Worm (Caenorhabditis elegans) whole organism, young adult: ENCODE data around the gene Y97E10AR.3.

Source experiments
- B0035.1 ChIP-seq: sonication (generic microtip); optimal IDR thresholded peaks from 2 replicates; lab custom pipeline; 2016; ENCODE audit warnings: missing genetic modification characterization, mild to moderate bottlenecking, missing compliant biosample characterization, missing genotype, missing genetic modification reagents
- B0261.1 ChIP-seq: sonication (generic microtip); optimal IDR thresholded peaks from 2 replicates; lab custom pipeline; 2016; ENCODE audit warnings: mild to moderate bottlenecking, missing genetic modification characterization, moderate library complexity, missing compliant biosample characterization
- C17E4.6 ChIP-seq: fragments of 200-800 bp; sonication (Bioruptor generic); IDR thresholded peaks from 2 replicates; pipeline ENCODE4 v1.3.6; 2022; ENCODE audit warnings: missing genetic modification reagents, missing genetic modification characterization, missing compliant biosample characterization
- D2030.7 ChIP-seq: fragments of 200-800 bp; sonication (Bioruptor generic); IDR thresholded peaks from 2 replicates; pipeline ENCODE4 v1.3.6; 2022; ENCODE audit warnings: missing genetic modification reagents, missing genetic modification characterization, missing compliant biosample characterization
- F39B2.1 ChIP-seq: fragments of 200-800 bp; sonication (Bioruptor generic); IDR thresholded peaks from 2 replicates; pipeline ENCODE4 v1.3.6; 2022; ENCODE audit warnings: missing genetic modification reagents, missing genetic modification characterization, missing compliant biosample characterization
- F57C9.4 ChIP-seq: sonication (generic microtip); optimal IDR thresholded peaks from 2 replicates; lab custom pipeline; 2017; ENCODE audit warnings: mild to moderate bottlenecking, missing genetic modification characterization, missing compliant biosample characterization
- K12H6.12 ChIP-seq: fragments of 200-800 bp; sonication (Bioruptor generic); optimal IDR thresholded peaks from 2 replicates; lab custom pipeline; 2018; ENCODE audit warnings: mild to moderate bottlenecking, missing genetic modification characterization, missing compliant biosample characterization
- Y53F4B.3 ChIP-seq: fragments of 200-800 bp; sonication (Bioruptor generic); IDR thresholded peaks from 2 replicates; pipeline ENCODE4 v1.3.6; 2022; ENCODE audit warnings: missing genetic modification reagents, missing genetic modification characterization, missing compliant biosample characterization
- Y56A3A.18 ChIP-seq: fragments of 200-800 bp; sonication (Bioruptor generic); IDR thresholded peaks from 2 replicates; pipeline ENCODE4 v1.3.6; 2022; ENCODE audit warnings: missing genetic modification reagents, missing genetic modification characterization, missing compliant biosample characterization
- Y67H2A.10 ChIP-seq: fragments of 200-800 bp; sonication (Bioruptor generic); conservative IDR thresholded peaks from 2 replicates; pipeline ENCODE4 v1.3.6; 2022; ENCODE audit warnings: missing genetic modification reagents, missing genetic modification characterization, missing compliant biosample characterization
- ZK185.1 ChIP-seq: sonication (generic microtip); optimal IDR thresholded peaks from 2 replicates; lab custom pipeline; 2016; ENCODE audit warnings: mild to moderate bottlenecking, missing genetic modification characterization, missing compliant biosample characterization; ENCODE audit not compliant: poor library complexity, severe bottlenecking
- akir-1 ChIP-seq: fragments of 200-800 bp; sonication (Bioruptor generic); optimal IDR thresholded peaks from 2 replicates; lab custom pipeline; 2018; ENCODE audit warnings: mild to moderate bottlenecking, missing genetic modification characterization, moderate library complexity, missing compliant biosample characterization
- attf-5 ChIP-seq: fragments of 200-800 bp; sonication (Bioruptor generic); optimal IDR thresholded peaks from 2 replicates; lab custom pipeline; 2018; ENCODE audit warnings: mild to moderate bottlenecking, missing genetic modification characterization, missing compliant biosample characterization
- ccch-3 ChIP-seq: fragments of 200-800 bp; sonication (Bioruptor generic); optimal IDR thresholded peaks from 2 replicates; lab custom pipeline; 2018; ENCODE audit warnings: mild to moderate bottlenecking, missing genetic modification characterization, missing compliant biosample characterization
- cebp-1 ChIP-seq, 2 experiments: fragments of 200-800 bp in 1 of 2; sonication (Bioruptor generic) in 1 of 2; sonication (generic microtip) in 1 of 2; IDR thresholded peaks in 1 of 2; optimal IDR thresholded peaks in 1 of 2; 2 replicates each; pipeline versions ENCODE4 v1.3.6 to Lab custom; 2017 to 2022; ENCODE audit warnings: missing compliant biosample characterization in 2 of 2, missing genetic modification characterization in 2 of 2, mild to moderate bottlenecking in 1 of 2, missing genetic modification reagents in 1 of 2, moderate library complexity in 1 of 2
- cebp-2 ChIP-seq: fragments of 200-800 bp; sonication (Bioruptor generic); IDR thresholded peaks from 2 replicates; pipeline ENCODE4 v1.3.6; 2022; ENCODE audit warnings: missing genetic modification characterization, missing compliant biosample characterization
- ceh-100 ChIP-seq: fragments of 200-800 bp; sonication (Bioruptor generic); IDR thresholded peaks from 2 replicates; pipeline ENCODE4 v1.3.6; 2022; ENCODE audit warnings: missing genetic modification reagents, missing genetic modification characterization, missing compliant biosample characterization
- ceh-27 ChIP-seq: fragments of 200-800 bp; sonication (Bioruptor generic); optimal IDR thresholded peaks from 2 replicates; lab custom pipeline; 2018; ENCODE audit warnings: mild to moderate bottlenecking, missing genetic modification characterization, moderate library complexity, missing compliant biosample characterization
- ceh-40 ChIP-seq: fragments of 200-800 bp; sonication (Bioruptor generic); IDR thresholded peaks from 2 replicates; pipeline ENCODE4 v1.3.6; 2022; ENCODE audit warnings: missing genetic modification characterization, missing compliant biosample characterization
- dox-1 ChIP-seq: fragments of 200-800 bp; sonication (Bioruptor generic); IDR thresholded peaks from 2 replicates; pipeline ENCODE4 v1.3.6; 2022; ENCODE audit warnings: missing genetic modification reagents, missing genetic modification characterization, missing compliant biosample characterization
- efl-1 ChIP-seq: fragments of 150-350 bp; optimal IDR thresholded peaks from 2 replicates; lab custom pipeline; 2014; ENCODE audit warnings: missing biosample characterization, missing genetic modification reagents, missing genetic modification characterization
- lag-1 ChIP-seq: fragments of 200-800 bp; sonication (Bioruptor generic); IDR thresholded peaks from 2 replicates; pipeline ENCODE4 v1.3.6; 2022; ENCODE audit warnings: missing genetic modification reagents, missing genetic modification characterization, missing compliant biosample characterization
- lin-26 ChIP-seq: fragments of 200-800 bp; sonication (Bioruptor generic); IDR thresholded peaks from 2 replicates; pipeline ENCODE4 v1.3.6; 2022; ENCODE audit warnings: missing genetic modification reagents, missing genetic modification characterization, missing compliant biosample characterization
- lin-40 ChIP-seq: sonication (generic microtip); optimal IDR thresholded peaks from 2 replicates; lab custom pipeline; 2016; ENCODE audit warnings: missing genetic modification characterization, mild to moderate bottlenecking, missing compliant biosample characterization, missing genotype, missing genetic modification reagents
- lsl-1 ChIP-seq: fragments of 200-800 bp; sonication (Bioruptor generic); optimal IDR thresholded peaks from 2 replicates; lab custom pipeline; 2018; ENCODE audit warnings: mild to moderate bottlenecking, missing genetic modification characterization, moderate library complexity, missing compliant biosample characterization
- mcd-1 ChIP-seq: fragments of 200-800 bp; sonication (Bioruptor generic); IDR thresholded peaks from 2 replicates; pipeline ENCODE4 v1.3.6; 2022; ENCODE audit warnings: missing genetic modification reagents, missing genetic modification characterization, missing compliant biosample characterization
- mes-4 ChIP-seq: sonication (generic microtip); optimal IDR thresholded peaks from 2 replicates; lab custom pipeline; 2016; ENCODE audit warnings: missing genotype, missing genetic modification characterization, missing compliant biosample characterization
- nfya-2 ChIP-seq: fragments of 200-800 bp; sonication (Bioruptor generic); IDR thresholded peaks from 2 replicates; pipeline ENCODE4 v1.3.6; 2022; ENCODE audit warnings: missing genetic modification reagents, missing genetic modification characterization, missing compliant biosample characterization
- nfyb-1 ChIP-seq: fragments of 200-800 bp; sonication (Bioruptor generic); IDR thresholded peaks from 2 replicates; pipeline ENCODE4 v1.3.6; 2022; ENCODE audit warnings: missing genetic modification reagents, missing genetic modification characterization, missing compliant biosample characterization
- nhr-80 ChIP-seq: sonication (generic microtip); optimal IDR thresholded peaks from 2 replicates; lab custom pipeline; 2016; ENCODE audit warnings: missing genetic modification characterization, missing compliant biosample characterization
- pha-4 ChIP-seq: fragments of 150-350 bp; sonication (generic microtip); optimal IDR thresholded peaks from 2 replicates; lab custom pipeline; 2014; ENCODE audit warnings: missing biosample characterization, missing genetic modification reagents, missing genetic modification characterization
- rcor-1 ChIP-seq: fragments of 200-800 bp; sonication (Bioruptor generic); IDR thresholded peaks from 2 replicates; pipeline ENCODE4 v1.3.6; 2022; ENCODE audit warnings: missing genetic modification reagents, missing genetic modification characterization, missing compliant biosample characterization
- snpc-1.1 ChIP-seq: sonication (generic microtip); optimal IDR thresholded peaks from 2 replicates; lab custom pipeline; 2017; ENCODE audit warnings: missing genetic modification characterization, mild to moderate bottlenecking, missing compliant biosample characterization, antibody characterized with exemption, moderate library complexity, missing genotype, missing genetic modification reagents; ENCODE audit not compliant: insufficient read depth
- somi-1 ChIP-seq: fragments of 200-800 bp; sonication (Bioruptor generic); optimal IDR thresholded peaks from 2 replicates; lab custom pipeline; 2018; ENCODE audit warnings: mild to moderate bottlenecking, missing genetic modification characterization, missing compliant biosample characterization
- tbp1 ChIP-seq: fragments of 200-800 bp; sonication (Bioruptor generic); optimal IDR thresholded peaks from 2 replicates; lab custom pipeline; 2018; ENCODE audit warnings: mild to moderate bottlenecking, missing genetic modification characterization, missing compliant biosample characterization
- unc-62 ChIP-seq: fragments of 150-350 bp; optimal IDR thresholded peaks from 2 replicates; lab custom pipeline; 2014; ENCODE audit warnings: missing biosample characterization, missing genetic modification reagents, missing genetic modification characterization
- ztf-26 ChIP-seq: sonication (generic microtip); optimal IDR thresholded peaks from 2 replicates; lab custom pipeline; 2017; ENCODE audit warnings: missing genetic modification characterization, missing compliant biosample characterization

The Y97E10AR.3 gene

ce11 chrV:8028825-8029489 lies 21.6 kb upstream of the Y97E10AR.3 start, which contains the start of gene oma-2 (continued):
- TF ChIP-seq efl-1 (GFP tag; lab: Kevin White, UChicago): peak; percentile 82
- TF ChIP-seq rcor-1: peak; percentile 49
- peak; percentile 99 for TF ChIP-seq lsl-1
- no peak for TF ChIP-seq ceh-27 (GFP tag; lab: Kevin White, UChicago)
- no peak for TF ChIP-seq ceh-100 (GFP tag; lab: Robert Waterston, UW)
- peak; percentile 56 for TF ChIP-seq dox-1 (GFP tag; lab: Robert Waterston, UW)
- TF ChIP-seq K12H6.12: no peak
- 0 out of 2 replicates have a peak, but pooled peaks have one; percentile 14 for TF ChIP-seq Y56A3A.18
- no peak for TF ChIP-seq Y53F4B.3 (GFP tag; lab: Robert Waterston, UW)
- no peak for TF ChIP-seq C17E4.6 (GFP tag; lab: Robert Waterston, UW)
- TF ChIP-seq mcd-1 (GFP tag; lab: Robert Waterston, UW): peak; percentile 47; the same call in 1 of the 2 replicates
- no peak for TF ChIP-seq akir-1
- no peak for TF ChIP-seq Y67H2A.10 (GFP tag; lab: Robert Waterston, UW)
- TF ChIP-seq nhr-80 (tag; lab: Kevin White, UChicago): no peak
- TF ChIP-seq ZK185.1: peak; percentile 18
- TF ChIP-seq B0035.1 (tag; lab: Kevin White, UChicago): no peak
- TF ChIP-seq nfya-2: no peak
- TF ChIP-seq, all 124 proteins: peak for 34

- TF ChIP-seq lag-1 (GFP tag; lab: Robert Waterston, UW): no peak
- no peak for TF ChIP-seq snpc-1.1 (tag; lab: Kevin White, UChicago)
- no peak for TF ChIP-seq F57C9.4 (tag; lab: Kevin White, UChicago)
- no peak for TF ChIP-seq unc-62 (GFP tag; lab: Kevin White, UChicago)
- no peak for TF ChIP-seq mes-4
- no peak for TF ChIP-seq pha-4 (tag; lab: Kevin White, UChicago)
- TF ChIP-seq dox-1 (GFP tag; lab: Robert Waterston, UW): no peak
- no peak for TF ChIP-seq nfyb-1
Measured at ce11 chrV:8027429-8028142, 20.3 kb upstream of the Y97E10AR.3 start.

- TF ChIP-seq attf-5 (GFP tag; lab: Kevin White, UChicago): no peak
- no peak for TF ChIP-seq ccch-3 (GFP tag; lab: Kevin White, UChicago)
- TF ChIP-seq lin-40: peak; percentile 20
- TF ChIP-seq ztf-26 (tag; lab: Kevin White, UChicago): peak; percentile 9
- TF ChIP-seq lin-26 (GFP tag; lab: Robert Waterston, UW): peak; percentile 11; the same call in 1 of the 2 replicates
- TF ChIP-seq D2030.7 (GFP tag; lab: Robert Waterston, UW): no peak
- no peak for TF ChIP-seq ceh-40 (GFP tag; lab: Robert Waterston, UW)
- TF ChIP-seq F39B2.1: no peak
- TF ChIP-seq cebp-2 (GFP tag; lab: Robert Waterston, UW): no peak
- TF ChIP-seq B0261.1: no peak
- TF ChIP-seq tbp1 (GFP tag; lab: Kevin White, UChicago): no peak
- no peak for TF ChIP-seq cebp-1 (GFP tag; IDR thresholded peaks at IDR 0.05; lab: Robert Waterston, UW)
- TF ChIP-seq cebp-1 (tag; optimal IDR thresholded peaks at IDR 0.05; lab: Kevin White, UChicago): peak; percentile 55
- TF ChIP-seq somi-1 (GFP tag; lab: Kevin White, UChicago): peak; percentile 71
Measured at ce11 chrV:8026343-8026742, 19.0 kb upstream of the Y97E10AR.3 start, which contains the start of gene F43H9.4. TSS of gene F43H9.4 (plus strand) at chrV:8026708.
